Fruit fly (Drosophila melanogaster): ENCODE results near the gene Cf2.

Gene Cf2

dm6 chr2L:4861503-4861902, 21.4 kb downstream of the Cf2 start (continued):
- no peak for TF ChIP-seq chn (GFP tag; optimal IDR thresholded peaks at IDR 0.05)
- TF ChIP-seq Sry-β (GFP tag; optimal IDR thresholded peaks at IDR 0.05): no peak
- no peak for TF ChIP-seq jing (GFP tag; optimal IDR thresholded peaks at IDR 0.05)
- no peak for TF ChIP-seq yki (optimal IDR thresholded peaks at IDR 0.05)
- no peak for TF ChIP-seq p53 (GFP tag; optimal IDR thresholded peaks at IDR 0.05)
- no peak for TF ChIP-seq CG9215 (GFP tag; IDR thresholded peaks at IDR 0.05)
- TF ChIP-seq shn (GFP tag; optimal IDR thresholded peaks at IDR 0.05): no peak
- TF ChIP-seq CG32532 (GFP tag; IDR thresholded peaks at IDR 0.05): peak; percentile 74
- TF ChIP-seq Ets97D (GFP tag; optimal IDR thresholded peaks at IDR 0.05): no peak
- no peak for TF ChIP-seq CG31441 (GFP tag; IDR thresholded peaks at IDR 0.05)
- no peak for TF ChIP-seq nom (GFP tag; optimal IDR thresholded peaks at IDR 0.05)
- TF ChIP-seq CG15601 (tag; optimal IDR thresholded peaks at IDR 0.05): no peak
- no peak for TF ChIP-seq mirr (GFP tag; optimal IDR thresholded peaks at IDR 0.05)
- no peak for TF ChIP-seq grn (GFP tag; optimal IDR thresholded peaks at IDR 0.05)
- no peak for TF ChIP-seq pum (GFP tag; optimal IDR thresholded peaks at IDR 0.05)
- 0 out of 3 replicates have a peak, but pooled peaks have one; percentile 39 for TF ChIP-seq ase (GFP tag; IDR thresholded peaks at IDR 0.05)
- no peak for TF ChIP-seq CG14965 (GFP tag; optimal IDR thresholded peaks at IDR 0.05; ENCODE audit: borderline replicate concordance)
- TF ChIP-seq psq (GFP tag; optimal IDR thresholded peaks at IDR 0.05): no peak
- TF ChIP-seq HmgD (GFP tag; optimal IDR thresholded peaks at IDR 0.05): no peak
- no peak for TF ChIP-seq Stat92E (GFP tag; optimal IDR thresholded peaks at IDR 0.05)
- TF ChIP-seq dati (GFP tag; IDR thresholded peaks at IDR 0.05): no peak
- no peak for TF ChIP-seq mld (GFP tag; IDR thresholded peaks at IDR 0.05; ENCODE audit: partially characterized antibody)
- peak; percentile 65 for TF ChIP-seq CG6689 (GFP tag; IDR thresholded peaks at IDR 0.05)
- peak; percentile 65 for TF ChIP-seq row (GFP tag; IDR thresholded peaks at IDR 0.05)
- peak; percentile 36 for TF ChIP-seq CG15514 (GFP tag; optimal IDR thresholded peaks at IDR 0.05)
- no peak for TF ChIP-seq chif (GFP tag; optimal IDR thresholded peaks at IDR 0.05)
- no peak for TF ChIP-seq pan (optimal IDR thresholded peaks at IDR 0.05)
- TF ChIP-seq pan (GFP tag; optimal IDR thresholded peaks at IDR 0.05 in 1 of 2, IDR thresholded peaks at IDR 0.05 in 1 of 2): peak in 1 of 2 experiments; percentile 63
- 0 out of 3 replicates have a peak, but pooled peaks have one; percentile 50 for TF ChIP-seq CG7357 (GFP tag; IDR thresholded peaks at IDR 0.05)
- TF ChIP-seq CG16779 (GFP tag; IDR thresholded peaks at IDR 0.05): no peak
- no peak for TF ChIP-seq Xbp1 (GFP tag; optimal IDR thresholded peaks at IDR 0.05)
- no peak for TF ChIP-seq CG4617 (GFP tag; optimal IDR thresholded peaks at IDR 0.05; ENCODE audit: borderline replicate concordance)
- 0 out of 2 replicates have a peak, but pooled peaks have one; percentile 27 for TF ChIP-seq stc (GFP tag; IDR thresholded peaks at IDR 0.05)
- TF ChIP-seq CG8944 (GFP tag; optimal IDR thresholded peaks at IDR 0.05): no peak
- no peak for TF ChIP-seq knrl (GFP tag; IDR thresholded peaks at IDR 0.05; ENCODE audit: partially characterized antibody)
- no peak for TF ChIP-seq da (GFP tag; optimal IDR thresholded peaks at IDR 0.05)
- no peak for TF ChIP-seq Jarid2 (GFP tag; optimal IDR thresholded peaks at IDR 0.05)
- no peak for TF ChIP-seq kni (GFP tag; optimal IDR thresholded peaks at IDR 0.05)
- TF ChIP-seq CG10267 (tag; optimal IDR thresholded peaks at IDR 0.05): no peak
- no peak for TF ChIP-seq h (optimal IDR thresholded peaks at IDR 0.05)
- TF ChIP-seq slbo (GFP tag; IDR thresholded peaks at IDR 0.05): peak; percentile 65
- no peak for TF ChIP-seq Hmx (GFP tag; optimal IDR thresholded peaks at IDR 0.05)
- no peak for TF ChIP-seq Bgb (GFP tag; IDR thresholded peaks at IDR 0.05; ENCODE audit: partially characterized antibody)
- TF ChIP-seq zen2 (GFP tag; IDR thresholded peaks at IDR 0.05; ENCODE audit: partially characterized antibody): no peak
- no peak for TF ChIP-seq CHES-1-like (GFP tag; optimal IDR thresholded peaks at IDR 0.05)
- peak; percentile 54 for TF ChIP-seq Rfx (GFP tag; IDR thresholded peaks at IDR 0.05)
- TF ChIP-seq danr (GFP tag; IDR thresholded peaks at IDR 0.05): no peak
- TF ChIP-seq Taf1 (GFP tag; IDR thresholded peaks at IDR 0.05): 0 out of 2 replicates have a peak, but pooled peaks have one; percentile 15
- TF ChIP-seq CG3407 (GFP tag; optimal IDR thresholded peaks at IDR 0.05): no peak
- peak; percentile 36; the same call in 1 of the 3 replicates for TF ChIP-seq CG11093 (GFP tag; IDR thresholded peaks at IDR 0.05)
- no peak for TF ChIP-seq cg (GFP tag; optimal IDR thresholded peaks at IDR 0.05)
- TF ChIP-seq CG5953 (GFP tag; IDR thresholded peaks at IDR 0.05): no peak
